Worm (Caenorhabditis elegans) whole organism, L3 larva: Measurements from ENCODE around the gene K04E7.1.

Experiments
- R02D3.7 ChIP-seq: fragments of 150-350 bp; optimal IDR thresholded peaks from 2 replicates; lab custom pipeline; 2014; ENCODE audit warnings: missing biosample characterization, missing genetic modification characterization
- ZK546.5 ChIP-seq: sonication (generic microtip); optimal IDR thresholded peaks from 2 replicates; lab custom pipeline; 2017; ENCODE audit warnings: missing biosample characterization, missing genetic modification characterization
- aly-2 ChIP-seq: fragments of 150-350 bp; optimal IDR thresholded peaks from 2 replicates; lab custom pipeline; 2014; ENCODE audit warnings: missing biosample characterization, missing genetic modification characterization
- ama-1 ChIP-seq: fragments of 150-350 bp; optimal IDR thresholded peaks from 2 replicates; lab custom pipeline; 2018
- ceh-16 ChIP-seq: sonication (generic microtip); optimal IDR thresholded peaks from 2 replicates; lab custom pipeline; 2017; ENCODE audit warnings: missing biosample characterization, missing genetic modification characterization
- ceh-28 ChIP-seq: fragments of 150-350 bp; optimal IDR thresholded peaks from 2 replicates; lab custom pipeline; 2014; ENCODE audit warnings: missing biosample characterization, missing genetic modification reagents, missing genetic modification characterization
- ceh-82 ChIP-seq: fragments of 150-350 bp; optimal IDR thresholded peaks from 2 replicates; lab custom pipeline; 2014; ENCODE audit warnings: missing biosample characterization, missing genetic modification characterization
- ceh-9 ChIP-seq: sonication (generic microtip); optimal IDR thresholded peaks from 2 replicates; lab custom pipeline; 2018; ENCODE audit warnings: missing biosample characterization, missing genetic modification characterization
- egl-27 ChIP-seq: sonication (generic microtip); optimal IDR thresholded peaks from 4 replicates; lab custom pipeline; 2017; ENCODE audit warnings: missing biosample characterization, missing genetic modification reagents, missing genetic modification characterization
- egl-5 ChIP-seq: fragments of 150-350 bp; optimal IDR thresholded peaks from 2 replicates; lab custom pipeline; 2017; ENCODE audit warnings: missing biosample characterization, missing genetic modification reagents, missing genetic modification characterization, inconsistent platforms
- elt-1 ChIP-seq: fragments of 150-350 bp; optimal IDR thresholded peaks from 2 replicates; lab custom pipeline; 2014; ENCODE audit warnings: missing biosample characterization, missing genetic modification characterization
- elt-2 ChIP-seq: sonication (generic microtip); optimal IDR thresholded peaks from 2 replicates; lab custom pipeline; 2016; ENCODE audit warnings: missing genetic modification reagents, mild to moderate bottlenecking, missing genetic modification characterization, missing compliant biosample characterization
- elt-3 ChIP-seq, 3 experiments: fragments of 150-350 bp in 1 of 3; sonication (generic microtip) in 2 of 3; optimal IDR thresholded peaks; 2 replicates in 2 of 3; 4 replicates in 1 of 3; lab custom pipeline; 2014 to 2017; ENCODE audit warnings: missing biosample characterization in 3 of 3, missing genetic modification characterization in 3 of 3
- eor-1 ChIP-seq, 2 experiments: fragments of 150-350 bp; optimal IDR thresholded peaks; 2 replicates each; lab custom pipeline; 2014 to 2018; ENCODE audit warnings: missing biosample characterization in 2 of 2, missing genetic modification characterization in 2 of 2
- fkh-2 ChIP-seq: fragments of 150-350 bp; optimal IDR thresholded peaks from 2 replicates; lab custom pipeline; 2014; ENCODE audit warnings: missing biosample characterization, missing genetic modification reagents, missing genetic modification characterization
- hmg-11 ChIP-seq: sonication (generic microtip); optimal IDR thresholded peaks from 2 replicates; lab custom pipeline; 2016; ENCODE audit warnings: missing genetic modification characterization, missing compliant biosample characterization
- jun-1 ChIP-seq: fragments of 150-350 bp; optimal IDR thresholded peaks from 2 replicates; lab custom pipeline; 2014; ENCODE audit warnings: missing biosample characterization, missing genetic modification reagents, missing genetic modification characterization
- lin-15B ChIP-seq: fragments of 150-350 bp; optimal IDR thresholded peaks from 2 replicates; lab custom pipeline; 2014; ENCODE audit warnings: missing biosample characterization, missing genetic modification characterization
- lin-39 ChIP-seq: fragments of 150-350 bp; optimal IDR thresholded peaks from 2 replicates; lab custom pipeline; 2018; ENCODE audit warnings: missing biosample characterization, missing genetic modification reagents, missing genetic modification characterization
- lsy-12 ChIP-seq: sonication (generic microtip); optimal IDR thresholded peaks from 2 replicates; lab custom pipeline; 2016; ENCODE audit warnings: mild to moderate bottlenecking, missing genetic modification characterization, missing compliant biosample characterization
- mml-1 ChIP-seq: fragments of 150-350 bp; sonication (generic microtip); optimal IDR thresholded peaks from 3 replicates; lab custom pipeline; 2014; ENCODE audit warnings: missing biosample characterization, missing genetic modification characterization
- nfya-1 ChIP-seq: sonication (generic microtip); optimal IDR thresholded peaks from 2 replicates; lab custom pipeline; 2017; ENCODE audit warnings: missing genetic modification characterization, mild to moderate bottlenecking, missing compliant biosample characterization, antibody characterized with exemption, moderate library complexity; ENCODE audit not compliant: insufficient read depth
- nhr-11 ChIP-seq: fragments of 150-350 bp; optimal IDR thresholded peaks from 2 replicates; lab custom pipeline; 2014; ENCODE audit warnings: missing biosample characterization, missing genetic modification characterization
- nhr-12 ChIP-seq: fragments of 150-350 bp; optimal IDR thresholded peaks from 2 replicates; lab custom pipeline; 2014; ENCODE audit warnings: missing biosample characterization, missing genetic modification characterization
- nhr-237 ChIP-seq: fragments of 150-350 bp; optimal IDR thresholded peaks from 2 replicates; lab custom pipeline; 2014; ENCODE audit warnings: missing biosample characterization, missing genetic modification characterization
- nhr-25 ChIP-seq: sonication (generic microtip); optimal IDR thresholded peaks from 2 replicates; lab custom pipeline; 2017; ENCODE audit warnings: missing biosample characterization, missing genetic modification characterization
- nhr-28 ChIP-seq: fragments of 150-350 bp; optimal IDR thresholded peaks from 2 replicates; lab custom pipeline; 2014; ENCODE audit warnings: missing biosample characterization, missing genetic modification characterization
- nhr-43 ChIP-seq: sonication (generic microtip); optimal IDR thresholded peaks from 2 replicates; lab custom pipeline; 2016; ENCODE audit warnings: mild to moderate bottlenecking, missing genetic modification characterization, missing compliant biosample characterization; ENCODE audit not compliant: poor library complexity, severe bottlenecking
- nhr-67 ChIP-seq: fragments of 150-350 bp; optimal IDR thresholded peaks from 2 replicates; lab custom pipeline; 2014; ENCODE audit warnings: missing biosample characterization, missing genetic modification characterization
- nhr-77 ChIP-seq: fragments of 150-350 bp; optimal IDR thresholded peaks from 2 replicates; lab custom pipeline; 2014; ENCODE audit warnings: missing biosample characterization, missing genetic modification characterization
- pqm-1 ChIP-seq: fragments of 150-350 bp; optimal IDR thresholded peaks from 2 replicates; lab custom pipeline; 2017; ENCODE audit warnings: missing biosample characterization, missing genetic modification characterization, inconsistent platforms
- unc-39 ChIP-seq: sonication (generic microtip); optimal IDR thresholded peaks from 4 replicates; lab custom pipeline; 2017; ENCODE audit warnings: missing biosample characterization, missing genetic modification characterization
- unc-62 ChIP-seq: fragments of 150-350 bp; sonication (generic microtip); optimal IDR thresholded peaks from 4 replicates; lab custom pipeline; 2014; ENCODE audit warnings: missing biosample characterization, missing genetic modification reagents, missing genetic modification characterization
- ztf-11 ChIP-seq: fragments of 150-350 bp; optimal IDR thresholded peaks from 2 replicates; lab custom pipeline; 2014; ENCODE audit warnings: missing biosample characterization, missing genetic modification characterization
- ztf-4 ChIP-seq: fragments of 150-350 bp; optimal IDR thresholded peaks from 2 replicates; lab custom pipeline; 2014; ENCODE audit warnings: missing biosample characterization, missing genetic modification characterization

K04E7.1 gene

DNA sequence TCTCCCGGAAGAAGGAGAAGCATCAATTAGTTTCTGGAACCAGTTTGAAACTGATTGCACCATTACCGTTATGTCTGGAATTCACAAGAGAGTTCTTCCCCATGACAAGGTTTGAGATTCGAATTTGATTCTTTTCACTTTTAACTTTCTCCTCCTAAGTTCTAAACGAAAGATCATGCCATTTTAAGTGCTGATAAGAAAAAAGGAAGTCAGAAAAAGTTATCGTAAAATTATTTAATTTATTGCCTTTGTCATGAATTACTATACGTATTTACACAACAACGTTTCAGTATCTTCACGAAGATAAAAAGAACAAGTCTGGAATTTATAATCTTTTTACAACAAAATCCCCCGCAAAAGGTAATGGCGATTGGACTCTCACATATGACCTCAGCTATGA is 1.7 kb upstream of the K04E7.1 start:
- TF ChIP-seq pqm-1 (tag; lab: Kevin White, UChicago): peak; percentile 70
- TF ChIP-seq R02D3.7 (tag; lab: Kevin White, UChicago): no peak
- TF ChIP-seq ceh-16 (tag; lab: Kevin White, UChicago): no peak
- no peak for TF ChIP-seq nhr-12 (tag; lab: Kevin White, UChicago)
- TF ChIP-seq ama-1 (lab: Kevin White, UChicago): no peak
- TF ChIP-seq elt-2 (tag; lab: Kevin White, UChicago): peak; percentile 53
- TF ChIP-seq, all 47 proteins: peak for 2

DNA sequence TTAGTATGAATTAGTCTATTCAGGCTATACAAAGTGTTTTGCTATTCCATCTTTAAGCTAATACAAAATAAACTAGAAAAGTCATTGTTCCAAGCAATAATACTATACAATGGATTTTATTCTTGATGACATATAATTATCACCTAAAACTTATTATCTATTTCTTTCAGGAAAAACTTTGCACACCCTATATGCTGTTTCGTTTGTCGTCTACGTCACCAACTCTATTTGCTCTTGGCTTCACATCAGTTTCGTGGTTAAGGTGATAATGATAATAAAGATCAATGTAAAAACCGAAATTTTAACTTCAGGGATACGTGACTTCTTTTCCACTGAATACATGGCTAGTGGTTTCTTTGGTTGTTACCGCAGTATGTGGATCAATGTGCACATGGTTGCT is 650 bp downstream of the K04E7.1 start:
- no peak for TF ChIP-seq ztf-4
- no peak for TF ChIP-seq egl-5 (tag; lab: Kevin White, UChicago)
- no peak for TF ChIP-seq nhr-43 (tag; lab: Kevin White, UChicago)
- TF ChIP-seq pqm-1 (tag; lab: Kevin White, UChicago): peak; percentile 33
- peak; percentile 29 for TF ChIP-seq elt-2 (tag; lab: Kevin White, UChicago)
- no peak for TF ChIP-seq nhr-28 (tag; lab: Kevin White, UChicago)
- TF ChIP-seq ceh-9 (tag; lab: Kevin White, UChicago): no peak
- no peak for TF ChIP-seq ceh-16 (tag; lab: Kevin White, UChicago)
- TF ChIP-seq, all 47 proteins: peak for 2

- peak; percentile 82 for TF ChIP-seq elt-2 (tag; lab: Kevin White, UChicago)
- TF ChIP-seq nfya-1 (tag; lab: Kevin White, UChicago): no peak
- TF ChIP-seq ztf-4: no peak
- TF ChIP-seq nhr-67: no peak
Measured at ce11 chrX:6462995-6463462, 1.2 kb downstream of the K04E7.1 start, which contains the start of gene C15B12.2. Gene C15B12.2, plus strand, starts transcription at chrX:6463412.

- TF ChIP-seq nhr-12 (tag; lab: Kevin White, UChicago): no peak
- no peak for TF ChIP-seq elt-1 (tag; lab: Kevin White, UChicago)
- no peak for TF ChIP-seq fkh-2 (tag; lab: Kevin White, UChicago)
- no peak for TF ChIP-seq ZK546.5 (tag; lab: Kevin White, UChicago)
- TF ChIP-seq lin-15B (tag; lab: Kevin White, UChicago): no peak
- no peak for TF ChIP-seq ztf-11 (tag; lab: Kevin White, UChicago)
- TF ChIP-seq nhr-43 (tag; lab: Kevin White, UChicago): no peak
- TF ChIP-seq egl-5 (tag; lab: Kevin White, UChicago): no peak
- no peak for TF ChIP-seq egl-27 (tag; lab: Kevin White, UChicago)
- TF ChIP-seq nhr-11 (tag; lab: Kevin White, UChicago): no peak
- no peak for TF ChIP-seq nfya-1 (tag; lab: Kevin White, UChicago)
- TF ChIP-seq elt-3 (tag; optimal IDR thresholded peaks at IDR 0.05; lab: Kevin White, UChicago): no peak
- TF ChIP-seq ztf-4: no peak
- TF ChIP-seq nhr-77: no peak
- TF ChIP-seq nhr-67: no peak
- TF ChIP-seq nhr-28 (tag; lab: Kevin White, UChicago): no peak
Measured at ce11 chrX:6467462-6467861, 5.6 kb downstream of the K04E7.1 start, which contains the start of gene C15B12.3. Gene C15B12.3, minus strand, starts transcription at chrX:6467562.

DNA sequence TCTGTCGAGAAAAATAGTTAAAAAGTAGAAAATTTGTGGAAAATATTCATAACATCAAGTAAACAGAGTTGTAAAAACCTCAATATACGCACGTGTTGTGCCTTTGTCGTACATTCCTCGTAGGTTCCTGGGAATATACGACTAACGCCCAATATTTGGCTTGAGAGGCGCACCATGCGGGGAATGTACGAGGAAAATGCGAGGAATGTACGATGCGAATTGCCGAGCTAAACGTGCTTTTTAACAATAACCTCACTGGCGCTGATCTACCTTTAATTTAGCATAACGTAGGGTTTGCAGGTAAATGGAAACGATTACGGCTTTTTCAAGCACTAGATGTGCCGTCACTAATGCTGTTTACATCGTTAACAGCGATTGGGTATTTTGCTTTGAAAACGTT is 6.7 kb downstream of the K04E7.1 start, which contains the start of gene C15B12.9:
TSS of gene C15B12.9 (plus strand) at position 301 of the 400 bp plus-strand sequence.
- no peak for TF ChIP-seq egl-5 (tag; lab: Kevin White, UChicago)
- no peak for TF ChIP-seq lin-39 (tag; lab: Kevin White, UChicago)
- TF ChIP-seq ceh-82 (tag; lab: Kevin White, UChicago): no peak
- no peak for TF ChIP-seq mml-1 (tag; lab: Kevin White, UChicago)
- TF ChIP-seq unc-62 (GFP tag; lab: Kevin White, UChicago): no peak
- no peak for TF ChIP-seq ztf-11 (tag; lab: Kevin White, UChicago)
- no peak for TF ChIP-seq unc-39
- TF ChIP-seq eor-1 (tag; optimal IDR thresholded peaks at IDR 0.05; lab: Kevin White, UChicago): no peak
- no peak for TF ChIP-seq lsy-12 (tag; lab: Kevin White, UChicago)
- TF ChIP-seq, all 47 proteins: peak for 0

- TF ChIP-seq fkh-2 (tag; lab: Kevin White, UChicago): no peak
- no peak for TF ChIP-seq jun-1 (tag; lab: Kevin White, UChicago)
- TF ChIP-seq R02D3.7 (tag; lab: Kevin White, UChicago): no peak
- no peak for TF ChIP-seq unc-39
- no peak for TF ChIP-seq elt-3 (tag; optimal IDR thresholded peaks at IDR 0.05; lab: Kevin White, UChicago)
- TF ChIP-seq mml-1 (tag; lab: Kevin White, UChicago): no peak
- no peak for TF ChIP-seq ceh-82 (tag; lab: Kevin White, UChicago)
- no peak for TF ChIP-seq lsy-12 (tag; lab: Kevin White, UChicago)
- no peak for TF ChIP-seq nhr-77
- no peak for TF ChIP-seq nhr-28 (tag; lab: Kevin White, UChicago)
- no peak for TF ChIP-seq ZK546.5 (tag; lab: Kevin White, UChicago)
- TF ChIP-seq elt-2 (tag; lab: Kevin White, UChicago): no peak
- no peak for TF ChIP-seq aly-2 (tag; lab: Kevin White, UChicago)
- no peak for TF ChIP-seq ceh-28 (tag; lab: Kevin White, UChicago)
- no peak for TF ChIP-seq nhr-25 (tag; lab: Kevin White, UChicago)
- TF ChIP-seq hmg-11 (tag; lab: Kevin White, UChicago): no peak
- TF ChIP-seq nhr-237 (tag; lab: Kevin White, UChicago): no peak
Measured at ce11 chrX:6473698-6474314, 12.0 kb downstream of the K04E7.1 start, which contains the start of the genes C15B12.4 and C15B12.8. Gene C15B12.4, minus strand, starts transcription at chrX:6473748. Gene C15B12.8, plus strand, starts transcription at chrX:6474264.
